Fruit fly (Drosophila melanogaster): ENCODE measurements around the gene CG8534.

CG8534 gene

dm6 chr3R:9800644-9801330 lies 11.8 kb upstream of the CG8534 start, which contains the start of the genes CG9467 and CG8526 (continued):
- TF ChIP-seq aop (GFP tag; IDR thresholded peaks at IDR 0.05) (no peak), CG32532 (GFP tag; IDR thresholded peaks at IDR 0.05) (peak; percentile 69), kah (GFP tag; optimal IDR thresholded peaks at IDR 0.05) (no peak), Nf-YC (tag; optimal IDR thresholded peaks at IDR 0.05) (peak; percentile 75), D19A (tag; optimal IDR thresholded peaks at IDR 0.05) (no peak), Chrac-16 (GFP tag; optimal IDR thresholded peaks at IDR 0.05) (peak; percentile 74), nmo (GFP tag; optimal IDR thresholded peaks at IDR 0.05) (peak; percentile 91), corto (GFP tag; optimal IDR thresholded peaks at IDR 0.05) (no peak), CG2875 (GFP tag; optimal IDR thresholded peaks at IDR 0.05) (no peak), dpn (GFP tag; optimal IDR thresholded peaks at IDR 0.05) (peak; percentile 52 to 71), gcm2 (GFP tag; optimal IDR thresholded peaks at IDR 0.05) (no peak), Mrtf (GFP tag; IDR thresholded peaks at IDR 0.05) (0 out of 3 replicates have a peak, but pooled peaks have one; percentile 9), dmrt11E (tag; optimal IDR thresholded peaks at IDR 0.05) (peak; percentile 71), CG11695 (GFP tag; IDR thresholded peaks at IDR 0.05) (peak; percentile 23; the same call in 1 of the 3 replicates), z (GFP tag; IDR thresholded peaks at IDR 0.05) (no peak), CG4360 (GFP tag; IDR thresholded peaks at IDR 0.05) (no peak), CG11247 (GFP tag; IDR thresholded peaks at IDR 0.05) (0 out of 2 replicates have a peak, but pooled peaks have one; percentile 29), Gug (GFP tag; IDR thresholded peaks at IDR 0.05) (peak; percentile 57; the same call in 3 of the 4 replicates), NFAT (GFP tag; IDR thresholded peaks at IDR 0.05) (peak; percentile 64), Gsc (GFP tag; IDR thresholded peaks at IDR 0.05) (no peak), CG1603 (tag; optimal IDR thresholded peaks at IDR 0.05) (no peak), maf-S (GFP tag; optimal IDR thresholded peaks at IDR 0.05) (peak; percentile 2), chm (GFP tag; IDR thresholded peaks at IDR 0.05) (0 out of 2 replicates have a peak, but pooled peaks have one; percentile 37), amos (GFP tag; IDR thresholded peaks at IDR 0.05; ENCODE audit: partially characterized antibody) (peak; percentile 75), Jarid2 (GFP tag; optimal IDR thresholded peaks at IDR 0.05) (no peak), CG10543 (GFP tag; optimal IDR thresholded peaks at IDR 0.05) (peak; percentile 77), ERR (GFP tag; optimal IDR thresholded peaks at IDR 0.05) (no peak), sisA (GFP tag; IDR thresholded peaks at IDR 0.05) (peak; percentile 58; the same call in 1 of the 2 replicates), CG10147 (GFP tag; optimal IDR thresholded peaks at IDR 0.05) (peak; percentile 78), en (GFP tag; optimal IDR thresholded peaks at IDR 0.05) (no peak), abd-A (tag; optimal IDR thresholded peaks at IDR 0.05) (no peak), Ets97D (GFP tag; optimal IDR thresholded peaks at IDR 0.05) (peak; percentile 43), CG9609 (GFP tag; optimal IDR thresholded peaks at IDR 0.05) (no peak), vfl (GFP tag; optimal IDR thresholded peaks at IDR 0.05) (peak; percentile 40), ara (GFP tag; IDR thresholded peaks at IDR 0.05) (0 out of 2 replicates have a peak, but pooled peaks have one; percentile 35), Sry-δ (GFP tag; optimal IDR thresholded peaks at IDR 0.05) (peak; percentile 88), CG18619 (GFP tag; optimal IDR thresholded peaks at IDR 0.05) (peak; percentile 56), hb (GFP tag; IDR thresholded peaks at IDR 0.05; ENCODE audit: partially characterized antibody) (peak; percentile 70; the same call in 1 of the 3 replicates), tap (tag; optimal IDR thresholded peaks at IDR 0.05) (no peak), CG2129 (GFP tag; IDR thresholded peaks at IDR 0.05; ENCODE audit: partially characterized antibody) (peak; percentile 66), CG7372 (GFP tag; IDR thresholded peaks at IDR 0.05) (peak; percentile 49), pum (GFP tag; optimal IDR thresholded peaks at IDR 0.05) (peak; percentile 15), CG13624 (GFP tag; optimal IDR thresholded peaks at IDR 0.05) (peak; percentile 58), CG15479 (GFP tag; optimal IDR thresholded peaks at IDR 0.05) (no peak), CTCF (GFP tag; optimal IDR thresholded peaks at IDR 0.05) (no peak), kni (GFP tag; optimal IDR thresholded peaks at IDR 0.05) (no peak), bcd (GFP tag; optimal IDR thresholded peaks at IDR 0.05) (peak; percentile 67), HmgZ (tag; optimal IDR thresholded peaks at IDR 0.05) (peak; percentile 51), Dek (tag; optimal IDR thresholded peaks at IDR 0.05) (peak; percentile 72), dmrt99B (tag; optimal IDR thresholded peaks at IDR 0.05) (no peak)

Data from whole organism, embryonic.